Worm (Caenorhabditis elegans) whole organism, midembryonic: ENCODE measurements around the gene Y60A3A.25.
A peak's percentile ranks its signal among the peaks of the same experiment; 100 is the strongest.

Experiments
- T22C8.4 ChIP-seq: fragments of 200-800 bp; sonication (Bioruptor generic); IDR thresholded peaks from 2 replicates; pipeline ENCODE4 v1.3.6; 2022; ENCODE audit warnings: missing genetic modification characterization, missing compliant biosample characterization
- cog-1 ChIP-seq: sonication (generic microtip); optimal IDR thresholded peaks from 2 replicates; lab custom pipeline; 2016; ENCODE audit warnings: missing genetic modification characterization, missing compliant biosample characterization
- flt-1 ChIP-seq: fragments of 200-800 bp; sonication (Bioruptor generic); IDR thresholded peaks from 2 replicates; pipeline ENCODE4 v1.3.6; 2022; ENCODE audit warnings: missing genetic modification characterization, missing compliant biosample characterization
- klf-2 ChIP-seq: fragments of 200-800 bp; sonication (Bioruptor generic); conservative IDR thresholded peaks from 2 replicates; pipeline ENCODE4 v1.3.6; 2022; ENCODE audit warnings: missing genetic modification reagents, missing genetic modification characterization, missing compliant biosample characterization
- med-1 ChIP-seq: sonication (generic microtip); optimal IDR thresholded peaks from 2 replicates; lab custom pipeline; 2017; ENCODE audit warnings: missing genetic modification characterization, mild to moderate bottlenecking, missing compliant biosample characterization, antibody characterized with exemption, missing genetic modification reagents; ENCODE audit not compliant: insufficient read depth
- ref-1 ChIP-seq: fragments of 200-800 bp; sonication (Bioruptor generic); conservative IDR thresholded peaks from 2 replicates; pipeline ENCODE4 v1.3.6; 2022; ENCODE audit warnings: missing genetic modification reagents, missing genetic modification characterization, missing compliant biosample characterization
- tab-1 ChIP-seq: fragments of 200-800 bp; sonication (Bioruptor generic); IDR thresholded peaks from 2 replicates; pipeline ENCODE4 v1.3.6; 2022; ENCODE audit warnings: missing genetic modification characterization, missing compliant biosample characterization
- ztf-23 ChIP-seq: fragments of 200-800 bp; sonication (Bioruptor generic); IDR thresholded peaks from 2 replicates; pipeline ENCODE4 v1.3.6; 2022; ENCODE audit warnings: missing genetic modification reagents, missing genetic modification characterization, missing compliant biosample characterization
- ztf-29 ChIP-seq: fragments of 200-800 bp; sonication (Bioruptor generic); IDR thresholded peaks from 2 replicates; pipeline ENCODE4 v1.3.6; 2022; ENCODE audit warnings: missing genetic modification reagents, missing genetic modification characterization, missing compliant biosample characterization

Gene Y60A3A.25

DNA sequence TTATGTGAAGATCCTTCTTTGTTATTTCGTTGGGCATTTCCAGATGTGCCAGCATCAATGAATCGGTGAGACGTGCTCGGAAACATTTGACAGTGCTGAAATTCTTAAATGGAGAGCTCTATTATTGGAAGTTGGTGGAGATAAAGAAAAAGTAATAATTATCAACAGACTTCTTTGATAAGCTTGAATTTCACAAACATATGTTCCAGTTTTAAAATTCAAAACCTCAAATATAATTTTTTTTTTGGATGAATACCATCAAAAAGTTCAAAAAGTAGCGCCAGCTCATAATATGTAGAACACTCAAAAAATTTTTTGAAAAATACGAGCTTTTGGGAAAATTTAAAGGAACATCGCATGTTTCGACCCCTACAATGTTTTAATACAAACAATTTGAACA, at the start of gene Y60A3A.25:
Y60A3A.25 (minus strand) TSS at position 101 of the 400 bp plus-strand sequence.
- no peak for TF ChIP-seq T22C8.4
- no peak for TF ChIP-seq klf-2 (GFP tag; lab: Robert Waterston, UW)
- no peak for TF ChIP-seq flt-1 (GFP tag; lab: Robert Waterston, UW)
- TF ChIP-seq ztf-23 (GFP tag; lab: Robert Waterston, UW): no peak
- TF ChIP-seq cog-1 (tag; lab: Kevin White, UChicago): no peak
- TF ChIP-seq ref-1: no peak
- TF ChIP-seq tab-1 (GFP tag; lab: Robert Waterston, UW): no peak
- no peak for TF ChIP-seq med-1 (GFP tag; lab: Kevin White, UChicago)
- no peak for TF ChIP-seq ztf-29

- TF ChIP-seq flt-1 (GFP tag; lab: Robert Waterston, UW) (no peak), cog-1 (tag; lab: Kevin White, UChicago) (no peak), T22C8.4 (no peak), tab-1 (GFP tag; lab: Robert Waterston, UW) (no peak), ref-1 (no peak), ztf-29 (no peak), med-1 (GFP tag; lab: Kevin White, UChicago) (no peak), klf-2 (GFP tag; lab: Robert Waterston, UW) (no peak), ztf-23 (GFP tag; lab: Robert Waterston, UW) (no peak)
These were observed 43.3 kb upstream of the Y60A3A.25 start, which contains the start of gene Y113G7A.16 for ce11 chrV:20037287-20037686. Gene Y113G7A.16, plus strand, starts transcription at chrV:20037587.

- TF ChIP-seq tab-1 (GFP tag; lab: Robert Waterston, UW): no peak
These were observed 40.9 kb upstream of the Y60A3A.25 start for ce11 chrV:20034912-20035311.

ce11 chrV:20022996-20023456, 29.0 kb upstream of the Y60A3A.25 start, which contains the start of gene lgc-55:
Gene lgc-55, plus strand, starts transcription at chrV:20023046.
- no peak for TF ChIP-seq med-1 (GFP tag; lab: Kevin White, UChicago)
- no peak for TF ChIP-seq flt-1 (GFP tag; lab: Robert Waterston, UW)
- no peak for TF ChIP-seq tab-1 (GFP tag; lab: Robert Waterston, UW)
- TF ChIP-seq T22C8.4: no peak

DNA sequence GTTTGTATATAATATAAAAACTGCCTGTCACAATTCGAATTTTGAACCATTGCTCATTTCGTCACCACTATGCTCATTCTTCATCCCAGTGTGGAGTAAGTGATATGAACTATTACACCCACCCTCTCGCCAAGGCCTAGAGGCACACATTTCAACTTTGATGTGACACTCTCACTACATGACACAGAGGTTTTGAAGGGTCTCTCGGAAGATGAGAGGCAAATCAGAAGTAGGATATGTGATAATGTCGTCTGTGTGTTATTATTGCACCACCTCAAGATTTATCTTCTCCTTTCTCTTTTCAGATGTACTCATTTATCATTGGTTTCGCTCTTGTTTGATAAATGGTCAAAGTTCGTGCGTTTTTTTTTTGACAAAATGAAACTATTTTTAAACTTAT, 27.4 kb upstream of the Y60A3A.25 start:
- TF ChIP-seq flt-1 (GFP tag; lab: Robert Waterston, UW): no peak

ce11 chrV:20011654-20012053, 17.7 kb upstream of the Y60A3A.25 start, which contains the start of gene Y60A3A.21:
Gene Y60A3A.21, plus strand, starts transcription at chrV:20011954.
- no peak for TF ChIP-seq flt-1 (GFP tag; lab: Robert Waterston, UW)
- no peak for TF ChIP-seq med-1 (GFP tag; lab: Kevin White, UChicago)
- no peak for TF ChIP-seq ztf-23 (GFP tag; lab: Robert Waterston, UW)
- no peak for TF ChIP-seq tab-1 (GFP tag; lab: Robert Waterston, UW)
- no peak for TF ChIP-seq ref-1
- no peak for TF ChIP-seq klf-2 (GFP tag; lab: Robert Waterston, UW)
- TF ChIP-seq ztf-29: no peak
- TF ChIP-seq T22C8.4: no peak
- no peak for TF ChIP-seq cog-1 (tag; lab: Kevin White, UChicago)

ce11 chrV:20011199-20011598, 17.2 kb upstream of the Y60A3A.25 start:
- TF ChIP-seq ztf-23 (GFP tag; lab: Robert Waterston, UW): no peak
- no peak for TF ChIP-seq T22C8.4
- no peak for TF ChIP-seq ref-1
- TF ChIP-seq tab-1 (GFP tag; lab: Robert Waterston, UW): no peak
- no peak for TF ChIP-seq klf-2 (GFP tag; lab: Robert Waterston, UW)
- TF ChIP-seq med-1 (GFP tag; lab: Kevin White, UChicago): no peak
- TF ChIP-seq cog-1 (tag; lab: Kevin White, UChicago): no peak
- no peak for TF ChIP-seq ztf-29
- no peak for TF ChIP-seq flt-1 (GFP tag; lab: Robert Waterston, UW)

ce11 chrV:20007470-20007869, 13.5 kb upstream of the Y60A3A.25 start, which contains the start of gene Y60A3A.23:
Gene Y60A3A.23, plus strand, starts transcription at chrV:20007770.
- TF ChIP-seq flt-1 (GFP tag; lab: Robert Waterston, UW): no peak
- TF ChIP-seq T22C8.4: no peak

ce11 chrV:20005724-20006132, 11.7 kb upstream of the Y60A3A.25 start:
- TF ChIP-seq flt-1 (GFP tag; lab: Robert Waterston, UW) (no peak), tab-1 (GFP tag; lab: Robert Waterston, UW) (0 out of 2 replicates have a peak, but pooled peaks have one; percentile 19), cog-1 (tag; lab: Kevin White, UChicago) (peak; percentile 4), T22C8.4 (peak; percentile 84)

ce11 chrV:20004385-20004784, 10.4 kb upstream of the Y60A3A.25 start, which contains the start of gene unc-51:
Gene unc-51, minus strand, starts transcription at chrV:20004485.
- no peak for TF ChIP-seq T22C8.4
- TF ChIP-seq ztf-23 (GFP tag; lab: Robert Waterston, UW): no peak
- TF ChIP-seq ref-1: no peak
- no peak for TF ChIP-seq tab-1 (GFP tag; lab: Robert Waterston, UW)
- TF ChIP-seq cog-1 (tag; lab: Kevin White, UChicago): no peak
- no peak for TF ChIP-seq klf-2 (GFP tag; lab: Robert Waterston, UW)

DNA sequence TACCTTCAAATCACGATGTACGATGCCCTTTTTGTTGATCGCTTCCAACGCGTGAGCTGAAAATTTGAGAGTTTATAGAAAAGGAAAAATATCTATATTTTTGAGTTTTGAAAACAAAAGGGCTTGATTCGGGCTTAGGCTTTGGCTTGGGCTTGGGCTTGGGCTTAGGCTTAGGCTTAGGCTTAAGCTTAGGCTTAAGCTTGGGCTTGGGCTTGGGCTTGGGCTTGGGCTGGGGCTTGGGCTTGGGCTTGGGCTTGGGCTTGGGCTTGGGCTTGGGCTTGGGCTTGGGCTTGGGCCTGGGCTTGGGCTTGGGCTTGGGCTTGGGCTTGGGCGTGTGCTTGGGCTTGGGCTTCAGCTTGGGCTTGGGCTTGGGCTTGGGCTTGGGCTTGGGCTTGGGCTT, 8.2 kb upstream of the Y60A3A.25 start:
- TF ChIP-seq ztf-29 (peak; percentile 76; the same call in 1 of the 2 replicates), flt-1 (GFP tag; lab: Robert Waterston, UW) (no peak)
